Fruit fly (Drosophila melanogaster) whole organism, adult: ENCODE measurements around the gene CG43124.

ENCODE experiments used
- CG12768 ChIP-seq: fragments of 200-800 bp; sonication (Bioruptor generic); optimal IDR thresholded peaks from 2 replicates; lab custom pipeline; 2017; ENCODE audit warnings: missing biosample characterization, missing genetic modification characterization, mild to moderate bottlenecking, moderate library complexity, missing genetic modification reagents
- Hr96 ChIP-seq: fragments of 200-800 bp; sonication (Bioruptor generic); optimal IDR thresholded peaks from 2 replicates; lab custom pipeline; 2016; ENCODE audit warnings: missing biosample characterization, missing genetic modification characterization
- Mnt ChIP-seq: fragments of 200-800 bp; sonication (Bioruptor generic); optimal IDR thresholded peaks from 2 replicates; lab custom pipeline; 2016; ENCODE audit warnings: missing biosample characterization, mild to moderate bottlenecking, missing genetic modification characterization
- bab1 ChIP-seq: fragments of 200-800 bp; sonication (Bioruptor generic); optimal IDR thresholded peaks from 3 replicates; lab custom pipeline; 2019; ENCODE audit warnings: missing biosample characterization, mild to moderate bottlenecking, missing genetic modification characterization, moderate library complexity
- cnc ChIP-seq, 2 experiments: fragments of >200 bp; optimal IDR thresholded peaks; 2 replicates each; lab custom pipeline; 2017
- tj ChIP-seq: fragments of 200-800 bp; sonication (Bioruptor generic); optimal IDR thresholded peaks from 3 replicates; lab custom pipeline; 2017; ENCODE audit warnings: missing biosample characterization, mild to moderate bottlenecking, missing genetic modification characterization, moderate library complexity
- toe ChIP-seq: fragments of 200-800 bp; sonication (Bioruptor generic); optimal IDR thresholded peaks from 2 replicates; lab custom pipeline; 2016; ENCODE audit warnings: missing biosample characterization, missing genetic modification characterization

The CG43124 gene

dm6 chr3R:28236158-28236557, 28.4 kb downstream of the CG43124 start:
- no peak for TF ChIP-seq CG12768 (GFP tag; lab: Kevin White, UChicago)
- no peak for TF ChIP-seq Mnt (GFP tag; lab: Kevin White, UChicago)
- no peak for TF ChIP-seq tj (GFP tag; lab: Kevin White, UChicago)
- no peak for TF ChIP-seq bab1 (GFP tag; lab: Kevin White, UChicago)
- TF ChIP-seq cnc (optimal IDR thresholded peaks at IDR 0.05; lab: Kevin White, UChicago), result no peak
- no peak for TF ChIP-seq toe (GFP tag; lab: Kevin White, UChicago)
- no peak for TF ChIP-seq Hr96 (GFP tag; lab: Kevin White, UChicago)
